Fruit fly (Drosophila melanogaster) whole organism, prepupa: ENCODE measurements around the gene CG6276.

Experiments
- Eip75B ChIP-seq: fragments of 200-800 bp; sonication (Bioruptor generic); optimal IDR thresholded peaks from 3 replicates; lab custom pipeline; 2016; ENCODE audit warnings: missing biosample characterization, missing genetic modification characterization
- fd59A ChIP-seq: fragments of 200-800 bp; sonication (Bioruptor generic); optimal IDR thresholded peaks from 2 replicates; lab custom pipeline; 2017; ENCODE audit warnings: missing biosample characterization, mild to moderate bottlenecking, missing genetic modification characterization, missing genetic modification reagents

DNA sequence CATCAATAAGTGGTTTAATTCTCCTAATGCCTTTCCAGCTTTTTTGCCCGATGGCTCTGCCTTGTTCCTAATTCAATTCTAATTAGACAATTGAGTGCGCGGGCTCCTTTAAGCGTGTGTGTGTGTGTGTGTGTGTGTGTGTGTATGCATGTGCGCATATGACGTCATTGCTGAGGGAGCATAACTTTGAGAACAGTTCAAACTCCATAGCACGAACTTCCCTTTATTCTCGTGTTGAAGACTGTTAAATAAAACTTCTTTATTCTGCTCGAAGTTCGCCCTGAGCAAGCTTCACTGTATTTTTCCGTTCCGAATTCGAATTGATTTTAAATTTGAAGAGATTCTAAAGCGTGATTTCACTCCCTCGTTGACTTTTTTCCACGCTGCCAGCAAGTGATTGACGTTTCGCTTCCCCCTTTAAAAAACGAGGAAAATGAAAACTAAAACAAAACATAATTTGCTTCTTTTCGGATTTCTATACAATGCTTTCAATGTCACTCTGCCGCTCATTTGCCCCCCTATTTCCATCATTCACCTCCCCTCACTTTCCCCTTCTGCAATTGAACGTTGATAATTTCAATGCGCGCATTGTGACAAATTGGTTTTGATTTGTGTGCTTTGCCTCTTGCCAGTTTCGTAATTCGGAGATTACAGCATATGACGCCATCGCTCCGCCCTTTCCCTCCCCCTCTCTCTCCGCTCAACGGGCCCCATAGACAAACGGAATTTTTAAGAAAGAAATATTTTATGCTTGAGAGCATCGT is 27.4 kb downstream of the CG6276 start:
- TF ChIP-seq Eip75B (GFP tag; lab: Kevin White, UChicago) (no peak), fd59A (no peak)
